Worm (Caenorhabditis elegans) whole organism, mixed stage, embryonic: ENCODE results near the gene nhr-12.

Experiments
- blmp-1 ChIP-seq: fragments of 150-350 bp; optimal IDR thresholded peaks from 2 replicates; lab custom pipeline; 2014; ENCODE audit warnings: missing biosample characterization, missing genetic modification characterization
- elt-3 ChIP-seq: fragments of 150-350 bp; optimal IDR thresholded peaks from 2 replicates; lab custom pipeline; 2014; ENCODE audit warnings: missing biosample characterization, missing genetic modification characterization
- hlh-1 ChIP-seq: fragments of 150-350 bp; optimal IDR thresholded peaks from 2 replicates; lab custom pipeline; 2014; ENCODE audit warnings: missing biosample characterization, missing genetic modification reagents, missing genetic modification characterization
- nhr-12 ChIP-seq: fragments of 150-350 bp; optimal IDR thresholded peaks from 2 replicates; lab custom pipeline; 2014; ENCODE audit warnings: missing biosample characterization, missing genetic modification characterization
- nhr-28 ChIP-seq: fragments of 150-350 bp; optimal IDR thresholded peaks from 2 replicates; lab custom pipeline; 2014; ENCODE audit warnings: missing biosample characterization, missing genetic modification characterization
- pha-4 ChIP-seq: fragments of 150-350 bp; optimal IDR thresholded peaks from 2 replicates; lab custom pipeline; 2018; ENCODE audit warnings: missing biosample characterization, missing genetic modification reagents, missing genetic modification characterization
- unc-62 ChIP-seq: fragments of 150-350 bp; optimal IDR thresholded peaks from 2 replicates; lab custom pipeline; 2014; ENCODE audit warnings: missing biosample characterization, missing genetic modification reagents, missing genetic modification characterization
- zip-8 ChIP-seq: fragments of 150-350 bp; optimal IDR thresholded peaks from 2 replicates; lab custom pipeline; 2014; ENCODE audit warnings: missing biosample characterization, missing genetic modification characterization
- ztf-11 ChIP-seq: fragments of 150-350 bp; optimal IDR thresholded peaks from 2 replicates; lab custom pipeline; 2014; ENCODE audit warnings: missing biosample characterization, missing genetic modification characterization

ce11 chrV:10114329-10114728 is 30.5 kb upstream of the nhr-12 start, which contains the start of gene cht-5:
- no peak for TF ChIP-seq elt-3 (tag; lab: Kevin White, UChicago)
- no peak for TF ChIP-seq ztf-11 (tag; lab: Kevin White, UChicago)
- TF ChIP-seq hlh-1 = no peak
- TF ChIP-seq blmp-1 (tag; lab: Kevin White, UChicago) = no peak
- TF ChIP-seq unc-62 (GFP tag; lab: Kevin White, UChicago) = no peak
- TF ChIP-seq pha-4 (tag; lab: Kevin White, UChicago) = no peak
- no peak for TF ChIP-seq nhr-28 (tag; lab: Kevin White, UChicago)
- TF ChIP-seq nhr-12 (tag; lab: Kevin White, UChicago) = no peak
- TF ChIP-seq zip-8 (tag; lab: Kevin White, UChicago) = no peak
